Worm (Caenorhabditis elegans): ENCODE data around the gene C45H4.13.

- no peak for TF ChIP-seq med-1 (GFP tag; optimal IDR thresholded peaks at IDR 0.05; ENCODE audit: insufficient read depth)
- TF ChIP-seq klf-2 (GFP tag; conservative IDR thresholded peaks at IDR 0.05): no peak
These were observed 6.1 kb upstream of the C45H4.13 start, which contains the start of gene srbc-22 for ce11 chrV:2156830-2157229.

All from whole organism, midembryonic.